Worm (Caenorhabditis elegans) whole organism, L1 larva: ENCODE measurements around the gene zig-11.

Source experiments
- C34B4.2 ChIP-seq: sonication (generic microtip); optimal IDR thresholded peaks from 2 replicates; lab custom pipeline; 2017; ENCODE audit warnings: mild to moderate bottlenecking, missing genetic modification characterization, missing compliant biosample characterization
- mdl-1 ChIP-seq, 2 experiments: fragments of 150-350 bp; optimal IDR thresholded peaks; 2 replicates each; lab custom pipeline; 2014 to 2017; ENCODE audit warnings: missing biosample characterization in 2 of 2, missing genetic modification characterization in 2 of 2, inconsistent platforms in 1 of 2
- nhr-11 ChIP-seq: fragments of 150-350 bp; optimal IDR thresholded peaks from 2 replicates; lab custom pipeline; 2014; ENCODE audit warnings: missing biosample characterization, missing genetic modification characterization
- nhr-77 ChIP-seq: fragments of 150-350 bp; optimal IDR thresholded peaks from 2 replicates; lab custom pipeline; 2014; ENCODE audit warnings: missing biosample characterization, missing genetic modification characterization

DNA sequence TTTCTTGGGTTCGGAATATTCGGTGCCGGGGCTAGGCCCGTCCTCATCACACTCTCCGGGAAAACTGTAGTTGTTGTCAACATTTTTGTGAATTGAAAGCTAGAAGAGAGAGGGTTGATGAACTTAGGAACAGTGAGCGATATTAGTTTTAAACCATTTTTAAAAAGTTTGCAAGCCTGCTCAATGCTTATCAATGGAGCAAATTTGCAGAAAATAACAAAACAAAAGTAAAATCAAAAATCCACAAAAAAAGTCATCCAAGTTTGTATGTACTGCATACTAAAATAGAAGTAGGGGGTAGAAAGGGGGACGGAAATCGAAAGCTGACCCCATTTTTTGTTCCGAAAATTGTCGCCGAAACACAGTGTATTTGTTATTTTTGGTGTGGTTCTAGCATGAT lies 36.6 kb downstream of the zig-11 start, which contains the start of gene T10B5.10:
- TF ChIP-seq nhr-11 (tag; lab: Kevin White, UChicago) (no peak), C34B4.2 (tag; lab: Kevin White, UChicago) (no peak), mdl-1 (tag; optimal IDR thresholded peaks at IDR 0.05; lab: Kevin White, UChicago) (no peak), nhr-77 (tag; lab: Kevin White, UChicago) (no peak)
